Fruit fly (Drosophila melanogaster): Measurements from ENCODE around the gene Sfp93F.

dm6 chr3R:21753099-21753498 lies 17.0 kb upstream of the Sfp93F start:
- TF ChIP-seq OdsH (GFP tag; optimal IDR thresholded peaks at IDR 0.05), result no peak
- TF ChIP-seq CG8632 (GFP tag; optimal IDR thresholded peaks at IDR 0.05), result no peak
- no peak for TF ChIP-seq CG31627 (GFP tag; optimal IDR thresholded peaks at IDR 0.05)
- no peak for TF ChIP-seq Eip75B (GFP tag; optimal IDR thresholded peaks at IDR 0.05)
- no peak for TF ChIP-seq Eip78C (GFP tag)
- no peak for TF ChIP-seq CG15336 (GFP tag; IDR thresholded peaks at IDR 0.05)
- TF ChIP-seq Lpt (GFP tag; optimal IDR thresholded peaks at IDR 0.05), result no peak
- no peak for TF ChIP-seq CG34406 (GFP tag; optimal IDR thresholded peaks at IDR 0.05)
- TF ChIP-seq Met (GFP tag; optimal IDR thresholded peaks at IDR 0.05), result no peak
- no peak for TF ChIP-seq Hr38 (GFP tag; optimal IDR thresholded peaks at IDR 0.05)
- no peak for TF ChIP-seq vri (GFP tag; optimal IDR thresholded peaks at IDR 0.05)
- TF ChIP-seq Blimp-1 (GFP tag; optimal IDR thresholded peaks at IDR 0.05), result no peak
- no peak for TF ChIP-seq spab (GFP tag; optimal IDR thresholded peaks at IDR 0.05)
